Worm (Caenorhabditis elegans) whole organism, early embryonic: ENCODE data around the gene Y48A5A.3.

Source experiments
- B0310.2 ChIP-seq: sonication (generic microtip); optimal IDR thresholded peaks from 2 replicates; lab custom pipeline; 2016; ENCODE audit warnings: mild to moderate bottlenecking, missing genetic modification characterization, missing compliant biosample characterization
- F13C5.2 ChIP-seq: sonication (generic microtip); optimal IDR thresholded peaks from 2 replicates; lab custom pipeline; 2017; ENCODE audit warnings: mild to moderate bottlenecking, missing genetic modification characterization, inconsistent platforms, missing compliant biosample characterization
- aly-1 ChIP-seq: sonication (generic microtip); optimal IDR thresholded peaks from 2 replicates; lab custom pipeline; 2016; ENCODE audit warnings: missing genetic modification characterization, missing compliant biosample characterization
- ama-1 ChIP-seq: fragments of 150-350 bp; optimal IDR thresholded peaks from 2 replicates; lab custom pipeline; 2014
- ceh-13 ChIP-seq: fragments of 200-800 bp; sonication (Bioruptor generic); optimal IDR thresholded peaks from 2 replicates; lab custom pipeline; 2018; ENCODE audit warnings: mild to moderate bottlenecking, missing genetic modification characterization, missing compliant biosample characterization
- ceh-36 ChIP-seq: sonication (generic microtip); optimal IDR thresholded peaks from 2 replicates; lab custom pipeline; 2016; ENCODE audit warnings: missing genetic modification characterization, inconsistent platforms, missing compliant biosample characterization
- flt-1 ChIP-seq: fragments of 200-800 bp; sonication (Bioruptor generic); IDR thresholded peaks from 2 replicates; pipeline ENCODE4 v1.3.6; 2022; ENCODE audit warnings: missing genetic modification characterization, missing compliant biosample characterization
- pes-1 ChIP-seq: fragments of 200-800 bp; sonication (Bioruptor generic); IDR thresholded peaks from 2 replicates; pipeline ENCODE4 v1.3.6; 2022; ENCODE audit warnings: missing genetic modification reagents, missing genetic modification characterization, missing compliant biosample characterization
- sea-1 ChIP-seq: fragments of 200-800 bp; sonication (Bioruptor generic); conservative IDR thresholded peaks from 2 replicates; pipeline ENCODE4 v1.3.6; 2022; ENCODE audit warnings: missing genetic modification characterization, missing compliant biosample characterization
- tbx-11 ChIP-seq: fragments of 200-800 bp; sonication (Bioruptor generic); IDR thresholded peaks from 2 replicates; pipeline ENCODE4 v1.3.6; 2022; ENCODE audit warnings: missing genetic modification characterization, missing compliant biosample characterization
- tbx-37 ChIP-seq: fragments of 200-800 bp; sonication (Bioruptor generic); conservative IDR thresholded peaks from 2 replicates; pipeline ENCODE4 v1.3.6; 2022; ENCODE audit warnings: missing genetic modification reagents, missing genetic modification characterization, missing compliant biosample characterization
- tra-4 ChIP-seq: sonication (generic microtip); optimal IDR thresholded peaks from 2 replicates; lab custom pipeline; 2017; ENCODE audit warnings: missing genetic modification characterization, missing compliant biosample characterization

- TF ChIP-seq ama-1 (lab: Kevin White, UChicago), result no peak
- no peak for TF ChIP-seq tbx-37 (GFP tag; lab: Robert Waterston, UW)
- TF ChIP-seq aly-1, result no peak
- TF ChIP-seq flt-1, result no peak
- no peak for TF ChIP-seq ceh-13 (GFP tag; lab: Kevin White, UChicago)
- no peak for TF ChIP-seq tra-4 (tag; lab: Kevin White, UChicago)
- TF ChIP-seq B0310.2, result no peak
- no peak for TF ChIP-seq sea-1 (GFP tag; lab: Robert Waterston, UW)
- TF ChIP-seq F13C5.2, result no peak
- TF ChIP-seq pes-1 (GFP tag; lab: Robert Waterston, UW), result no peak
- no peak for TF ChIP-seq tbx-11 (GFP tag; lab: Robert Waterston, UW)
- no peak for TF ChIP-seq ceh-36
Measured at ce11 chrIV:2002290-2002689, 32.8 kb downstream of the Y48A5A.3 start.
